Worm (Caenorhabditis elegans) whole organism, L4 larva: ENCODE data around the gene D2024.5.

ENCODE experiments used
- T20F7.1 ChIP-seq: fragments of 200-800 bp; sonication (Bioruptor generic); optimal IDR thresholded peaks from 2 replicates; lab custom pipeline; 2018; ENCODE audit warnings: mild to moderate bottlenecking, missing genetic modification characterization, missing compliant biosample characterization
- ZK546.5 ChIP-seq, 2 experiments: sonication (generic microtip); optimal IDR thresholded peaks; 2 replicates each; lab custom pipeline; 2017; ENCODE audit warnings: missing biosample characterization in 2 of 2, missing genetic modification characterization in 2 of 2
- ces-1 ChIP-seq: fragments of 150-350 bp; sonication (generic microtip); optimal IDR thresholded peaks from 4 replicates; lab custom pipeline; 2014; ENCODE audit warnings: missing biosample characterization, missing genetic modification reagents, missing genetic modification characterization
- egl-43 ChIP-seq: fragments of 200-800 bp; sonication (Bioruptor generic); IDR thresholded peaks from 2 replicates; pipeline ENCODE4 v1.3.6; 2022; ENCODE audit warnings: missing genetic modification reagents, missing genetic modification characterization, missing compliant biosample characterization
- pha-4 ChIP-seq, 2 experiments: fragments of 150-350 bp in 1 of 2; fragments of 200-800 bp in 1 of 2; sonication (Bioruptor generic) in 1 of 2; IDR thresholded peaks in 1 of 2; optimal IDR thresholded peaks in 1 of 2; 2 replicates each; pipeline versions ENCODE4 v1.3.6 to Lab custom; 2014 to 2022; ENCODE audit warnings: missing genetic modification characterization in 2 of 2, missing genetic modification reagents in 2 of 2, missing biosample characterization in 1 of 2, missing compliant biosample characterization in 1 of 2
- zag-1 ChIP-seq: fragments of 150-350 bp; optimal IDR thresholded peaks from 2 replicates; lab custom pipeline; 2014; ENCODE audit warnings: missing biosample characterization, missing genetic modification characterization

- no peak for TF ChIP-seq egl-43
- no peak for TF ChIP-seq ZK546.5 (tag; optimal IDR thresholded peaks at IDR 0.05; lab: Kevin White, UChicago)
- no peak for TF ChIP-seq zag-1 (tag; lab: Kevin White, UChicago)
- TF ChIP-seq T20F7.1: no peak
- no peak for TF ChIP-seq ces-1 (GFP tag; lab: Kevin White, UChicago)
- TF ChIP-seq pha-4 (GFP tag; IDR thresholded peaks at IDR 0.05; lab: Robert Waterston, UW): no peak
- no peak for TF ChIP-seq pha-4 (tag; optimal IDR thresholded peaks at IDR 0.05; lab: Kevin White, UChicago)
Measured at ce11 chrIV:7184597-7184996, 43.5 kb downstream of the D2024.5 start, which contains the start of gene clec-179.
